Fruit fly (Drosophila melanogaster): ENCODE data around the gene CG42450.

The CG42450 gene

dm6 chrX:18789353-18790210 lies 23.5 kb upstream of the CG42450 start (continued):
- TF ChIP-seq CG3838 (GFP tag; optimal IDR thresholded peaks at IDR 0.05) (peak; percentile 5), CG5953 (GFP tag; IDR thresholded peaks at IDR 0.05) (no peak), CG33557 (GFP tag; optimal IDR thresholded peaks at IDR 0.05) (no peak), dati (GFP tag; IDR thresholded peaks at IDR 0.05) (no peak), CG2202 (tag; optimal IDR thresholded peaks at IDR 0.05) (peak; percentile 3), Lpt (GFP tag; optimal IDR thresholded peaks at IDR 0.05) (no peak), CG32767 (GFP tag; IDR thresholded peaks at IDR 0.05) (no peak), Kr (GFP tag; optimal IDR thresholded peaks at IDR 0.05) (no peak), gfzf (GFP tag; optimal IDR thresholded peaks at IDR 0.05) (no peak), unpg (GFP tag; optimal IDR thresholded peaks at IDR 0.05) (peak; percentile 43), lbe (GFP tag; optimal IDR thresholded peaks at IDR 0.05) (no peak), CG18011 (GFP tag; optimal IDR thresholded peaks at IDR 0.05) (peak; percentile 56), MESR4 (GFP tag; optimal IDR thresholded peaks at IDR 0.05) (no peak), nmo (GFP tag; optimal IDR thresholded peaks at IDR 0.05) (peak; percentile 78), pzg (GFP tag; optimal IDR thresholded peaks at IDR 0.05) (no peak), CG30403 (GFP tag; optimal IDR thresholded peaks at IDR 0.05) (peak; percentile 73), h (optimal IDR thresholded peaks at IDR 0.05) (no peak), crol (GFP tag; IDR thresholded peaks at IDR 0.05) (peak; percentile 58), seq (GFP tag; IDR thresholded peaks at IDR 0.05) (no peak), Poxn (GFP tag; IDR thresholded peaks at IDR 0.05) (no peak), Atf6 (GFP tag; IDR thresholded peaks at IDR 0.05) (peak; percentile 39; the same call in 1 of the 2 replicates), CG17328 (GFP tag; IDR thresholded peaks at IDR 0.05) (no peak), CG6765 (GFP tag; optimal IDR thresholded peaks at IDR 0.05) (peak; percentile 68), Awh (GFP tag; IDR thresholded peaks at IDR 0.05) (no peak), CG2712 (tag; optimal IDR thresholded peaks at IDR 0.05) (peak; percentile 57), CG10321 (GFP tag; IDR thresholded peaks at IDR 0.05) (no peak)

- no peak for TF ChIP-seq wek (GFP tag; optimal IDR thresholded peaks at IDR 0.05)
- TF ChIP-seq org-1 (GFP tag; optimal IDR thresholded peaks at IDR 0.05) = no peak
- no peak for TF ChIP-seq Max (GFP tag; optimal IDR thresholded peaks at IDR 0.05)
- no peak for TF ChIP-seq MESR4 (GFP tag; optimal IDR thresholded peaks at IDR 0.05)
- TF ChIP-seq CG2202 (tag; optimal IDR thresholded peaks at IDR 0.05) = no peak
- TF ChIP-seq ab (GFP tag; optimal IDR thresholded peaks at IDR 0.05) = no peak
These were observed 21.7 kb upstream of the CG42450 start, which contains the start of gene Atg101 for dm6 chrX:18791368-18791767. Atg101 (plus strand) TSS chrX:18791668.

dm6 chrX:18797567-18797966 lies 15.5 kb upstream of the CG42450 start, which contains the start of gene bnb:
bnb (minus strand) TSS chrX:18797687.
- TF ChIP-seq Med (GFP tag) = peak; percentile 26
- peak; percentile 79 for TF ChIP-seq Adf1 (GFP tag; IDR thresholded peaks at IDR 0.05)
- no peak for TF ChIP-seq grn (GFP tag; optimal IDR thresholded peaks at IDR 0.05)
- no peak for TF ChIP-seq CG2199 (GFP tag; IDR thresholded peaks at IDR 0.05)
- no peak for TF ChIP-seq Hsf (GFP tag; optimal IDR thresholded peaks at IDR 0.05)
- no peak for TF ChIP-seq cg (GFP tag; optimal IDR thresholded peaks at IDR 0.05)
- no peak for TF ChIP-seq CG15479 (GFP tag; optimal IDR thresholded peaks at IDR 0.05)
- TF ChIP-seq Ets97D (GFP tag; optimal IDR thresholded peaks at IDR 0.05) = no peak
- no peak for TF ChIP-seq wek (GFP tag; optimal IDR thresholded peaks at IDR 0.05)
- TF ChIP-seq CG16863 (GFP tag; optimal IDR thresholded peaks at IDR 0.05) = no peak
- TF ChIP-seq aop (GFP tag; IDR thresholded peaks at IDR 0.05) = no peak
- peak; percentile 89 for TF ChIP-seq Deaf1 (tag; optimal IDR thresholded peaks at IDR 0.05)
